Fruit fly (Drosophila melanogaster) whole organism, adult: ENCODE results near the gene CG11444.
A peak's percentile ranks its signal among the peaks of the same experiment; 100 is the strongest.

Experiments
- CG11617 ChIP-seq: fragments of 200-800 bp; sonication (Bioruptor generic); optimal IDR thresholded peaks from 2 replicates; lab custom pipeline; 2017; ENCODE audit warnings: mild to moderate bottlenecking, missing biosample characterization, missing genetic modification reagents, missing genetic modification characterization
- CG12768 ChIP-seq: fragments of 200-800 bp; sonication (Bioruptor generic); optimal IDR thresholded peaks from 2 replicates; lab custom pipeline; 2017; ENCODE audit warnings: missing biosample characterization, missing genetic modification characterization, mild to moderate bottlenecking, moderate library complexity, missing genetic modification reagents
- CG14711 ChIP-seq: fragments of 200-800 bp; sonication (Bioruptor generic); optimal IDR thresholded peaks from 2 replicates; lab custom pipeline; 2018; ENCODE audit warnings: missing biosample characterization, mild to moderate bottlenecking, missing genetic modification characterization, moderate library complexity
- CG1620 ChIP-seq: fragments of 200-800 bp; sonication (Bioruptor generic); optimal IDR thresholded peaks from 2 replicates; lab custom pipeline; 2016; ENCODE audit warnings: missing biosample characterization, missing genetic modification characterization
- CG33017 ChIP-seq: fragments of 200-800 bp; sonication (Bioruptor generic); optimal IDR thresholded peaks from 2 replicates; lab custom pipeline; 2018; ENCODE audit warnings: missing biosample characterization, mild to moderate bottlenecking, missing genetic modification characterization, moderate library complexity
- CG5204 ChIP-seq: fragments of 200-800 bp; sonication (Bioruptor generic); optimal IDR thresholded peaks from 2 replicates; lab custom pipeline; 2016; ENCODE audit warnings: missing biosample characterization, missing genetic modification characterization
- CG7045 ChIP-seq: fragments of 200-800 bp; sonication (Bioruptor generic); optimal IDR thresholded peaks from 2 replicates; lab custom pipeline; 2017; ENCODE audit warnings: missing biosample characterization, mild to moderate bottlenecking, missing genetic modification characterization
- CG7101 ChIP-seq: fragments of 200-800 bp; sonication (Bioruptor generic); optimal IDR thresholded peaks from 2 replicates; lab custom pipeline; 2018; ENCODE audit warnings: missing biosample characterization, mild to moderate bottlenecking, missing genetic modification characterization, moderate library complexity
- Clk ChIP-seq: fragments of 200-800 bp; sonication (Bioruptor generic); optimal IDR thresholded peaks from 2 replicates; lab custom pipeline; 2017; ENCODE audit warnings: missing biosample characterization, missing genetic modification characterization
- Crg-1 ChIP-seq: fragments of 200-800 bp; sonication (Bioruptor generic); optimal IDR thresholded peaks from 2 replicates; lab custom pipeline; 2016; ENCODE audit warnings: missing biosample characterization, missing genetic modification characterization
- Hr96 ChIP-seq: fragments of 200-800 bp; sonication (Bioruptor generic); optimal IDR thresholded peaks from 2 replicates; lab custom pipeline; 2016; ENCODE audit warnings: missing biosample characterization, missing genetic modification characterization
- Mnt ChIP-seq: fragments of 200-800 bp; sonication (Bioruptor generic); optimal IDR thresholded peaks from 2 replicates; lab custom pipeline; 2016; ENCODE audit warnings: missing biosample characterization, mild to moderate bottlenecking, missing genetic modification characterization
- bab1 ChIP-seq: fragments of 200-800 bp; sonication (Bioruptor generic); optimal IDR thresholded peaks from 3 replicates; lab custom pipeline; 2019; ENCODE audit warnings: missing biosample characterization, mild to moderate bottlenecking, missing genetic modification characterization, moderate library complexity
- cic ChIP-seq: fragments of 200-800 bp; sonication (Bioruptor generic); optimal IDR thresholded peaks from 2 replicates; lab custom pipeline; 2017; ENCODE audit warnings: missing biosample characterization, mild to moderate bottlenecking, missing genetic modification characterization, moderate library complexity
- cnc ChIP-seq, 2 experiments: fragments of >200 bp; optimal IDR thresholded peaks; 2 replicates each; lab custom pipeline; 2017
- kay ChIP-seq: fragments of 200-800 bp; sonication (Bioruptor generic); peaks from one replicate; lab custom pipeline; 2016; ENCODE audit warnings: missing biosample characterization, missing genetic modification characterization, borderline replicate concordance
- ovo ChIP-seq: fragments of 200-800 bp; sonication (Bioruptor generic); optimal IDR thresholded peaks from 2 replicates; lab custom pipeline; 2016; ENCODE audit warnings: missing biosample characterization, missing genetic modification characterization
- pad ChIP-seq: fragments of 200-800 bp; sonication (Bioruptor generic); optimal IDR thresholded peaks from 3 replicates; lab custom pipeline; 2017; ENCODE audit warnings: missing biosample characterization, missing genetic modification characterization, mild to moderate bottlenecking, moderate library complexity, missing genetic modification reagents
- tj ChIP-seq: fragments of 200-800 bp; sonication (Bioruptor generic); optimal IDR thresholded peaks from 3 replicates; lab custom pipeline; 2017; ENCODE audit warnings: missing biosample characterization, mild to moderate bottlenecking, missing genetic modification characterization, moderate library complexity
- toe ChIP-seq: fragments of 200-800 bp; sonication (Bioruptor generic); optimal IDR thresholded peaks from 2 replicates; lab custom pipeline; 2016; ENCODE audit warnings: missing biosample characterization, missing genetic modification characterization

CG11444 gene

dm6 chrX:4571829-4572228 lies 17.6 kb upstream of the CG11444 start, which contains the start of gene CG12684:
CG12684 (minus strand) TSS chrX:4571929.
- TF ChIP-seq ovo (no peak), bab1 (no peak), Mnt (GFP tag; lab: Kevin White, UChicago) (no peak), pad (GFP tag; lab: Kevin White, UChicago) (no peak), CG7101 (no peak), CG1620 (GFP tag; lab: Kevin White, UChicago) (no peak), kay (no peak), CG7045 (GFP tag; lab: Kevin White, UChicago) (no peak), Hr96 (no peak), Clk (GFP tag; lab: Kevin White, UChicago) (no peak), CG11617 (GFP tag; lab: Kevin White, UChicago) (no peak)

DNA sequence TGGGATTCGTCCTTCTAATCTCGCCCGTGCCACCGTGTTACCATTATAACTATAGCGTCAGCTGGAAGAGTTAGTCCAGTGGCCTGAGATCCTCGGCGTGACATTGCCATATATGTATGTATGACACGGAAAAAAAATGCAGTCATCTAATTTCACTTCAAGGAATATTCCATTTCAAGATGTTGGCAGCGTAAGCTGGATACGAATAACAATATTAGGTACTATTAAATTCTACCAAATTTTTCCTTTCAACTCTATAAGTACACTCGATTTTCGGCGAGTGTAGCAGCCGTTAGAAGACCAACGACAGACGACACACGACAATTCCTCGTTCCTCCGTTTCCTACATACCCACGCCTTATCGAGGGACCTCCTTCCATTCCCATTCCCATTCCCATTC lies 10.8 kb upstream of the CG11444 start:
- TF ChIP-seq ovo, result no peak
- TF ChIP-seq CG7101, result no peak
- TF ChIP-seq CG33017 (tag; lab: Kevin White, UChicago), result no peak
- TF ChIP-seq tj, result no peak
- no peak for TF ChIP-seq CG11617 (GFP tag; lab: Kevin White, UChicago)
- TF ChIP-seq Hr96, result no peak
- TF ChIP-seq toe, result no peak
- no peak for TF ChIP-seq Crg-1 (GFP tag; lab: Kevin White, UChicago)
- no peak for TF ChIP-seq Mnt (GFP tag; lab: Kevin White, UChicago)
- TF ChIP-seq bab1, result no peak
- TF ChIP-seq cnc (optimal IDR thresholded peaks at IDR 0.05; lab: Kevin White, UChicago), result no peak
- TF ChIP-seq CG1620 (GFP tag; lab: Kevin White, UChicago), result no peak

- TF ChIP-seq Clk (GFP tag; lab: Kevin White, UChicago), result no peak
Measured at dm6 chrX:4563980-4564379, 9.8 kb upstream of the CG11444 start.

dm6 chrX:4560182-4560845 lies 6.1 kb upstream of the CG11444 start:
- TF ChIP-seq CG7101 (no peak), cnc (optimal IDR thresholded peaks at IDR 0.05; lab: Kevin White, UChicago) (no peak), tj (no peak), kay (no peak), CG1620 (GFP tag; lab: Kevin White, UChicago) (no peak), CG14711 (no peak), Mnt (GFP tag; lab: Kevin White, UChicago) (no peak), CG7045 (GFP tag; lab: Kevin White, UChicago) (no peak), CG12768 (GFP tag; lab: Kevin White, UChicago) (no peak), cic (no peak)

dm6 chrX:4557772-4558171 lies 3.6 kb upstream of the CG11444 start, which contains the start of gene CG3546:
CG3546 (plus strand) TSS chrX:4558072.
- TF ChIP-seq bab1, result no peak
- TF ChIP-seq CG12768 (GFP tag; lab: Kevin White, UChicago), result no peak
- no peak for TF ChIP-seq Clk (GFP tag; lab: Kevin White, UChicago)
- no peak for TF ChIP-seq Mnt (GFP tag; lab: Kevin White, UChicago)
- TF ChIP-seq CG33017 (tag; lab: Kevin White, UChicago), result no peak
- no peak for TF ChIP-seq cnc (optimal IDR thresholded peaks at IDR 0.05; lab: Kevin White, UChicago)
- no peak for TF ChIP-seq Crg-1 (GFP tag; lab: Kevin White, UChicago)
- TF ChIP-seq toe, result no peak
- no peak for TF ChIP-seq CG7101
- no peak for TF ChIP-seq CG11617 (GFP tag; lab: Kevin White, UChicago)
- no peak for TF ChIP-seq CG14711
- no peak for TF ChIP-seq tj
- TF ChIP-seq pad (GFP tag; lab: Kevin White, UChicago), result no peak
- no peak for TF ChIP-seq kay
- TF ChIP-seq CG1620 (GFP tag; lab: Kevin White, UChicago), result no peak
- TF ChIP-seq CG7045 (GFP tag; lab: Kevin White, UChicago), result no peak
- no peak for TF ChIP-seq CG5204

- TF ChIP-seq CG11617 (GFP tag; lab: Kevin White, UChicago) (no peak), pad (GFP tag; lab: Kevin White, UChicago) (no peak), bab1 (no peak)
Measured at dm6 chrX:4555833-4556232, 1.6 kb upstream of the CG11444 start.

- TF ChIP-seq cnc (optimal IDR thresholded peaks at IDR 0.05; lab: Kevin White, UChicago), result no peak
- no peak for TF ChIP-seq CG11617 (GFP tag; lab: Kevin White, UChicago)
Measured at dm6 chrX:4554718-4555117, 520 bp upstream of the CG11444 start.

DNA sequence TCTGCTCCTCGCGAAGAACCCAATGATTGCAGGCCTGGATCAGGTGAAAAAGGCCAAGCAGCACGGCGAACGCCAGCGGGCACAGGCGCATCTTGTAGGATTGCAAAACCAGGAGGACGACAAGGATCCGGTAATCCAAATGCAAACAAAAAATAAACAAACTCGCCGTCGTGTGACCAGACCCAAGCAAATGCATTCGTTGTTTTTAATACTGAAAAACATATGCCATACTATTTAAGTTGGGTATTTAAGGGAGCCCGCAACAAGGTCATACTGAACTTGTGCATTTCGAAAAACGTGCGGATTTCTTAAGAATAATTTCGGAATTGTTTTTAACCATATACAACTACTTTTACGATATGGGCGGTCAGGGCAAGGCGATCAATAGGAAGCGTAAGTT lies 2.5 kb downstream of the CG11444 start, which contains the start of the genes CG11436 and CG3527:
CG11436 (minus strand) TSS at position 162 of the 400 bp plus-strand sequence.
CG3527 (plus strand) TSS at position 257 of the 400 bp plus-strand sequence.
- TF ChIP-seq pad (GFP tag; lab: Kevin White, UChicago), result no peak
- TF ChIP-seq Mnt (GFP tag; lab: Kevin White, UChicago), result peak; percentile 35
- peak; percentile 1 for TF ChIP-seq bab1
